Fruit fly (Drosophila melanogaster): ENCODE data around the gene CG4042.

Gene CG4042

dm6 chr3L:20733530-20734257 lies 37.6 kb downstream of the CG4042 start (continued):
- TF ChIP-seq H2.0 (GFP tag; IDR thresholded peaks at IDR 0.05) (no peak), Rfx (GFP tag; IDR thresholded peaks at IDR 0.05) (peak; percentile 59; the same call in 1 of the 2 replicates), crol (GFP tag; IDR thresholded peaks at IDR 0.05) (peak; percentile 93), odd (GFP tag; optimal IDR thresholded peaks at IDR 0.05) (no peak), croc (GFP tag; conservative IDR thresholded peaks at IDR 0.05) (no peak), slp2 (GFP tag; optimal IDR thresholded peaks at IDR 0.05) (no peak), zen (tag; optimal IDR thresholded peaks at IDR 0.05) (no peak), mirr (GFP tag; optimal IDR thresholded peaks at IDR 0.05) (peak; percentile 41), crp (GFP tag; optimal IDR thresholded peaks at IDR 0.05) (no peak), Hr3 (GFP tag; optimal IDR thresholded peaks at IDR 0.05) (no peak), Gsc (GFP tag; IDR thresholded peaks at IDR 0.05) (no peak), CG6689 (GFP tag; IDR thresholded peaks at IDR 0.05) (no peak), CG11696 (GFP tag; IDR thresholded peaks at IDR 0.05) (no peak), PHDP (tag; optimal IDR thresholded peaks at IDR 0.05) (no peak), tna (GFP tag; IDR thresholded peaks at IDR 0.05; ENCODE audit: partially characterized antibody) (no peak), CG3407 (GFP tag; optimal IDR thresholded peaks at IDR 0.05) (no peak), CG10654 (GFP tag; optimal IDR thresholded peaks at IDR 0.05) (no peak), CG13296 (GFP tag; optimal IDR thresholded peaks at IDR 0.05) (no peak), CG6654 (GFP tag; optimal IDR thresholded peaks at IDR 0.05) (no peak), jigr1 (GFP tag; IDR thresholded peaks at IDR 0.05) (no peak), Dip3 (GFP tag; optimal IDR thresholded peaks at IDR 0.05) (no peak), CG8478 (optimal IDR thresholded peaks at IDR 0.05) (no peak), CG11456 (GFP tag; IDR thresholded peaks at IDR 0.05) (no peak), CG4360 (GFP tag; IDR thresholded peaks at IDR 0.05) (0 out of 2 replicates have a peak, but pooled peaks have one; percentile 19), Ets65A (GFP tag) (peak; percentile 31), Neu2 (GFP tag; optimal IDR thresholded peaks at IDR 0.05; ENCODE audit: borderline replicate concordance) (no peak), kah (GFP tag; optimal IDR thresholded peaks at IDR 0.05) (no peak), Chrac-16 (GFP tag; optimal IDR thresholded peaks at IDR 0.05) (no peak), CG14441 (GFP tag; IDR thresholded peaks at IDR 0.05) (no peak), CG11723 (GFP tag; optimal IDR thresholded peaks at IDR 0.05) (no peak), CG10267 (tag; optimal IDR thresholded peaks at IDR 0.05) (no peak), Ssrp (tag; optimal IDR thresholded peaks at IDR 0.05) (no peak), D19B (GFP tag; optimal IDR thresholded peaks at IDR 0.05) (no peak), bigmax (GFP tag; optimal IDR thresholded peaks at IDR 0.05) (no peak), NfI (GFP tag; optimal IDR thresholded peaks at IDR 0.05) (no peak), dimm (GFP tag; IDR thresholded peaks at IDR 0.05) (no peak), Adf1 (GFP tag; IDR thresholded peaks at IDR 0.05) (peak; percentile 25; the same call in 1 of the 2 replicates), nmo (GFP tag; optimal IDR thresholded peaks at IDR 0.05) (no peak), pan (optimal IDR thresholded peaks at IDR 0.05) (no peak), pan (GFP tag; optimal IDR thresholded peaks at IDR 0.05 in 1 of 2, IDR thresholded peaks at IDR 0.05 in 1 of 2) (peak in 1 of 2 experiments; percentile 40), NFAT (GFP tag; IDR thresholded peaks at IDR 0.05) (no peak), CG18476 (GFP tag; optimal IDR thresholded peaks at IDR 0.05) (no peak)

dm6 chr3L:20732492-20732891 lies 38.8 kb downstream of the CG4042 start:
- TF ChIP-seq CG14860 (GFP tag; IDR thresholded peaks at IDR 0.05; ENCODE audit: partially characterized antibody) (no peak), slbo (GFP tag; IDR thresholded peaks at IDR 0.05) (peak; percentile 32; the same call in 1 of the 2 replicates), CG15601 (tag; optimal IDR thresholded peaks at IDR 0.05) (no peak), bsh (GFP tag; optimal IDR thresholded peaks at IDR 0.05) (no peak), fd96Cb (tag; optimal IDR thresholded peaks at IDR 0.05) (no peak), Awh (GFP tag; IDR thresholded peaks at IDR 0.05) (0 out of 2 replicates have a peak, but pooled peaks have one; percentile 33), CG6689 (GFP tag; IDR thresholded peaks at IDR 0.05) (no peak), Dp (GFP tag; optimal IDR thresholded peaks at IDR 0.05) (no peak), Hand (GFP tag; optimal IDR thresholded peaks at IDR 0.05) (no peak), Jarid2 (GFP tag; optimal IDR thresholded peaks at IDR 0.05) (no peak), CG1832 (GFP tag; optimal IDR thresholded peaks at IDR 0.05) (no peak), Rfx (GFP tag; IDR thresholded peaks at IDR 0.05) (0 out of 2 replicates have a peak, but pooled peaks have one; percentile 22)

Measured in whole organism, embryonic.